Fruit fly (Drosophila melanogaster): ENCODE measurements around the gene CG43732.
A peak's percentile ranks its signal among the peaks of the same experiment; 100 is the strongest.

Gene CG43732

DNA sequence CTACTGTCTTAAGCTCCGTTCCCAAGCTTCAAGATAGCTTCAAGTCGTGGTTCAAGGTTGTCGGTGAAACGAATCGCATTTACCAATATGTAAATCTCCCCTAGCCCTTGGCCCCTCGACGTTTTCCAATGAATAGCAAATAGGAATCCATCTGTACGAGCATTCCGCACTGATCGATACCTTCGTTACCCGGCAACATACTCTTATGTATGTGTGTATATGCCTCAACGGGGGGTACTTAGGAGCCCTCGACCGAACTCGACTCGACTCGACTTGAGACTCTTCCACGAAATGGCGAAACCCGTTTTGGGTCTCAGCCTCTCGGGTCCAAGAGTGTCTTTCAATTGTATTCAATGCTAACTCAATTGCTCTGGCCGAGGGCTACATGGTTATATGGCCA, 51.7 kb downstream of the CG43732 start:
- TF ChIP-seq cic (GFP tag; optimal IDR thresholded peaks at IDR 0.05) (no peak), CG5204 (GFP tag; optimal IDR thresholded peaks at IDR 0.05) (no peak), toe (GFP tag; optimal IDR thresholded peaks at IDR 0.05) (no peak), tj (GFP tag; optimal IDR thresholded peaks at IDR 0.05) (no peak), CG1620 (GFP tag; optimal IDR thresholded peaks at IDR 0.05) (no peak), CG14711 (tag; optimal IDR thresholded peaks at IDR 0.05) (no peak), CG7101 (tag; optimal IDR thresholded peaks at IDR 0.05) (no peak), CG11617 (GFP tag; optimal IDR thresholded peaks at IDR 0.05) (no peak), Clk (GFP tag; optimal IDR thresholded peaks at IDR 0.05) (no peak), CG33017 (tag; optimal IDR thresholded peaks at IDR 0.05) (no peak), kay (GFP tag; ENCODE audit: borderline replicate concordance) (no peak), Crg-1 (GFP tag; optimal IDR thresholded peaks at IDR 0.05) (no peak), ovo (GFP tag; optimal IDR thresholded peaks at IDR 0.05) (no peak), Mnt (GFP tag; optimal IDR thresholded peaks at IDR 0.05) (no peak), CG7045 (GFP tag; optimal IDR thresholded peaks at IDR 0.05) (no peak), Hr96 (GFP tag; optimal IDR thresholded peaks at IDR 0.05) (no peak), bab1 (GFP tag; optimal IDR thresholded peaks at IDR 0.05) (no peak), pad (GFP tag; optimal IDR thresholded peaks at IDR 0.05) (no peak), cnc (optimal IDR thresholded peaks at IDR 0.05) (no peak), CG12768 (GFP tag; optimal IDR thresholded peaks at IDR 0.05) (no peak)

DNA sequence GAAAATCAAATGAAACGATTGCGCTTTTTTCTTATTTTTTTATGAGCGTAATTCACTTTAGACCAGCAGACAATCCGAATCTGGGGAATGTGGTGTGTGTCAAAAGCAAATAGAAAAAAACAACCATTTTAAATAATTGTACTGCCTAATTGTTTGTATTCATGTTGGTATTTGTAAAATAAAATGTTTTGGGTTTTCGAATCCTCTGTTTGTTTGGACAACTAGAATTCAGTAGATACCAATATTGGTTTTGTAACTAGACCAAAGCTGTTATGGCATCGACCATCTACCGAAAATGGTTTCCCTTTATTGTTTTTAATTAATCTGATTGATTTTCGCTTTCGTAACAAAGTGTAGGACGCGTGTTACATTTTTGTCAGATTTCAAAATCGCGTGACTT, 60.9 kb downstream of the CG43732 start:
- no peak for TF ChIP-seq cic (GFP tag; optimal IDR thresholded peaks at IDR 0.05)

DNA sequence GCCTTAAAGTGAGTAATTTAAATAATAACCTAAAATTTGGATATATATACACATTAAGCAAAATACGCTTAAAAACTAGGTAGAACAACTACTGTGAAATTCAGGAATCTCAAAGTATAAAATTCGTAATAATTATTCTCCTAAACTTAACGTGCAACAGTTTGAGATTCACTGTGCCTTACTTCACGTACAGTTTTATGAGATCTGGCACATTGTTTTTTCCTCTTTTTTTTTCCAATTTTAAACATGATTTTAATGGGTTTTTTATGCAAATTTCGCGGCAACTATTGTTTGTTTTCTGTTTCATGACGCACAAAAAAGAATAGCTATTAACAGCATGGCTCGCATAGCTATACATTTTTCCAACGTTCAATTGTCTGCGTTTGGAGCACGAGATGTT, 61.9 kb downstream of the CG43732 start:
- no peak for TF ChIP-seq CG12768 (GFP tag; optimal IDR thresholded peaks at IDR 0.05)
- TF ChIP-seq Mnt (GFP tag; optimal IDR thresholded peaks at IDR 0.05), result no peak
- no peak for TF ChIP-seq CG14711 (tag; optimal IDR thresholded peaks at IDR 0.05)
- TF ChIP-seq toe (GFP tag; optimal IDR thresholded peaks at IDR 0.05), result no peak
- no peak for TF ChIP-seq cnc (optimal IDR thresholded peaks at IDR 0.05)
- TF ChIP-seq Crg-1 (GFP tag; optimal IDR thresholded peaks at IDR 0.05), result no peak
- no peak for TF ChIP-seq cic (GFP tag; optimal IDR thresholded peaks at IDR 0.05)
- no peak for TF ChIP-seq CG33017 (tag; optimal IDR thresholded peaks at IDR 0.05)
- TF ChIP-seq Hr96 (GFP tag; optimal IDR thresholded peaks at IDR 0.05), result no peak

DNA sequence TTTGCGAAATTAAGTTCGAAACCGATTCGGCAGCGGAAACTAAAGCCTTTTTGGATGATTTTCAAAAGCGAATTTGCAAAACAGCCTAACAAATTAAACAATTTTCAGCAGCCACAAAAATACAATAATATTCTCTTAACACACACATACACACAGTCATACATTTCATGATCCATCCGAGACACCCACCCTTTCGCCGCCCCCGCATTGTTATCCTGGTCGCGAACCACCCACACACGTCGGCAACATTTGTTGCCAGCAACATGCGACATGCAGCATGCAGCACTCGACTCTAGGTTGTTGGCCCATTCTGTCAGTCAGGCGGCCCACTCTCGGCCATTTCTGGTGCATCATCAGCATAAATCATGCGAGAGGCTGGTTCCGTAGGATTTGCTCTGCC, 64.0 kb downstream of the CG43732 start:
- TF ChIP-seq toe (GFP tag; optimal IDR thresholded peaks at IDR 0.05) (no peak), CG7101 (tag; optimal IDR thresholded peaks at IDR 0.05) (no peak), bab1 (GFP tag; optimal IDR thresholded peaks at IDR 0.05) (no peak), kay (GFP tag; ENCODE audit: borderline replicate concordance) (no peak), cnc (optimal IDR thresholded peaks at IDR 0.05) (no peak), CG14711 (tag; optimal IDR thresholded peaks at IDR 0.05) (no peak), CG7045 (GFP tag; optimal IDR thresholded peaks at IDR 0.05) (no peak), Crg-1 (GFP tag; optimal IDR thresholded peaks at IDR 0.05) (no peak), tj (GFP tag; optimal IDR thresholded peaks at IDR 0.05) (no peak), CG33017 (tag; optimal IDR thresholded peaks at IDR 0.05) (no peak), CG1620 (GFP tag; optimal IDR thresholded peaks at IDR 0.05) (no peak), pad (GFP tag; optimal IDR thresholded peaks at IDR 0.05) (no peak), ovo (GFP tag; optimal IDR thresholded peaks at IDR 0.05) (no peak), Clk (GFP tag; optimal IDR thresholded peaks at IDR 0.05) (no peak), CG5204 (GFP tag; optimal IDR thresholded peaks at IDR 0.05) (no peak), Hr96 (GFP tag; optimal IDR thresholded peaks at IDR 0.05) (no peak)

DNA sequence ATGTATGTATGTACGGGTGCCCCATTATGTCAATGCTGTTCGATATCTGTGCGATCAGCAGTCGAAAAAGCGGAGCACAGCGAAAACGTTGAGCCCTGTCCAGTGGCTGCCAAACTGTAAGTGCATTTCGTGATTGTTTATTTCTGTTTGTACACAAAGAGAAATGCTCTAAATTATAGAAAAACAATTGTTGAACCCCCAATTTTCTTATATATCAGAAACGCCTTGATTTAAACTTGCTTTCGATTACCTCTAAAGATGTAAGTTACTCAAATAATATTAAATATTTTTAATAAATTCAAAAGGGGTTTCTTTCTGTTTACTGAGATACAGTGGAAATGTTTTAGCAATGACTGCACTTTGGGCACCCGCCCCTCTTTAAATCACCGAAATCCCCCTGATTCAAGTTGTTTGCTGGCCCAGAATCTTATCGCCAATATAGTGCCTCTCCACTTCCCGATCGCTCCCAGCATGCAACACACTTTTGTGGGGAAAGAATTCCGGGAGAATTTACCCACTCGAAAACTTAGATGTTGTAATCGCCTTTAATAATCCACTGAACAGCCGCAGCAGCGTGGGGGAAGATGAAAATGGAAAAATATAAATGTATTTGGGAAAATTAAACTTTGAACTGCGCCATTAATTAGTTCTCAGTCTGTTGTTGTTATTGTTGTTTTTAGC, 64.9 kb downstream of the CG43732 start:
- TF ChIP-seq cic (GFP tag; optimal IDR thresholded peaks at IDR 0.05) (no peak), CG12768 (GFP tag; optimal IDR thresholded peaks at IDR 0.05) (no peak), CG33017 (tag; optimal IDR thresholded peaks at IDR 0.05) (peak; percentile 37), kay (GFP tag; ENCODE audit: borderline replicate concordance) (no peak), ovo (GFP tag; optimal IDR thresholded peaks at IDR 0.05) (no peak), Crg-1 (GFP tag; optimal IDR thresholded peaks at IDR 0.05) (no peak), Clk (GFP tag; optimal IDR thresholded peaks at IDR 0.05) (no peak), toe (GFP tag; optimal IDR thresholded peaks at IDR 0.05) (no peak), Hr96 (GFP tag; optimal IDR thresholded peaks at IDR 0.05) (no peak), pad (GFP tag; optimal IDR thresholded peaks at IDR 0.05) (no peak), tj (GFP tag; optimal IDR thresholded peaks at IDR 0.05) (peak; percentile 98), CG7045 (GFP tag; optimal IDR thresholded peaks at IDR 0.05) (no peak), CG14711 (tag; optimal IDR thresholded peaks at IDR 0.05) (peak; percentile 42), CG1620 (GFP tag; optimal IDR thresholded peaks at IDR 0.05) (no peak), CG7101 (tag; optimal IDR thresholded peaks at IDR 0.05) (peak; percentile 48), Mnt (GFP tag; optimal IDR thresholded peaks at IDR 0.05) (no peak), CG11617 (GFP tag; optimal IDR thresholded peaks at IDR 0.05) (no peak), CG5204 (GFP tag; optimal IDR thresholded peaks at IDR 0.05) (no peak), cnc (optimal IDR thresholded peaks at IDR 0.05) (no peak), bab1 (GFP tag; optimal IDR thresholded peaks at IDR 0.05) (peak; percentile 25)

DNA sequence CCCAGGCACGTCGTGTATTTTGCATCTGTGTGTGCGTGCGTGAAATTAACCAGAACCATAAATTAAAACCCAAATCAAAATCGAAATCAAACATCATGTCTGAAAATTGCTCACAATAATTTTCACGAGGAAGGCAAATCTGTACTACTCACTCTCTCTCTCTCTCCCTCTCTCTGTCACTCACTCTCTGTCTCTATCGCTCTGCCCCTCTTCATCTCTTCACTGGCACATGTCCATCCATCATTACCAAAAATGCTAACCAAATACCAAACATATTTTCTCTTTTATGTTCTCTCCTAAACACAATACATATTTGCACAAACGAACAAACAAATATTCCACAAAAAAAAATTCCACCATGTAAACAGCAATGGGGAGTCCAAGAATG, 65.4 kb downstream of the CG43732 start:
- no peak for TF ChIP-seq pad (GFP tag; optimal IDR thresholded peaks at IDR 0.05)
- no peak for TF ChIP-seq CG1620 (GFP tag; optimal IDR thresholded peaks at IDR 0.05)
- no peak for TF ChIP-seq CG5204 (GFP tag; optimal IDR thresholded peaks at IDR 0.05)
- no peak for TF ChIP-seq kay (GFP tag; ENCODE audit: borderline replicate concordance)
- no peak for TF ChIP-seq Clk (GFP tag; optimal IDR thresholded peaks at IDR 0.05)
- TF ChIP-seq cic (GFP tag; optimal IDR thresholded peaks at IDR 0.05), result no peak
- no peak for TF ChIP-seq CG7045 (GFP tag; optimal IDR thresholded peaks at IDR 0.05)
- TF ChIP-seq Hr96 (GFP tag; optimal IDR thresholded peaks at IDR 0.05), result no peak

All from whole organism, adult.